Fruit fly (Drosophila melanogaster) whole organism, prepupa: ENCODE data around the gene fend.

Experiments used
- CG10631 ChIP-seq: fragments of 200-800 bp; sonication (Bioruptor generic); optimal IDR thresholded peaks from 2 replicates; lab custom pipeline; 2016; ENCODE audit warnings: missing biosample characterization, missing genetic modification characterization
- CG10669 ChIP-seq: fragments of 200-800 bp; sonication (Bioruptor generic); optimal IDR thresholded peaks from 3 replicates; lab custom pipeline; 2018; ENCODE audit warnings: missing biosample characterization, mild to moderate bottlenecking, missing genetic modification characterization, moderate library complexity
- CG11294 ChIP-seq: fragments of 200-800 bp; sonication (Bioruptor generic); IDR thresholded peaks from 2 replicates; pipeline ENCODE4 v1.3.6; 2022; ENCODE audit warnings: missing biosample characterization, missing genetic modification characterization
- CG11762 ChIP-seq: fragments of 200-800 bp; sonication (Bioruptor generic); optimal IDR thresholded peaks from 3 replicates; lab custom pipeline; 2016; ENCODE audit warnings: missing biosample characterization, missing genetic modification characterization; ENCODE audit not compliant: insufficient read depth
- CG11902 ChIP-seq: fragments of 200-800 bp; sonication (Bioruptor generic); optimal IDR thresholded peaks from 3 replicates; lab custom pipeline; 2016; ENCODE audit warnings: missing biosample characterization, missing genetic modification characterization
- CG15336 ChIP-seq: fragments of 200-800 bp; sonication (Bioruptor generic); IDR thresholded peaks from 2 replicates; pipeline ENCODE4 v1.3.6; 2022; ENCODE audit warnings: missing biosample characterization, missing genetic modification characterization
- CG1621 ChIP-seq: fragments of 200-800 bp; sonication (Bioruptor generic); optimal IDR thresholded peaks from 3 replicates; lab custom pipeline; 2018; ENCODE audit warnings: missing biosample characterization, mild to moderate bottlenecking, missing genetic modification characterization
- CG16779 ChIP-seq: fragments of 200-800 bp; sonication (Bioruptor generic); optimal IDR thresholded peaks from 3 replicates; lab custom pipeline; 2017; ENCODE audit warnings: missing biosample characterization, mild to moderate bottlenecking, missing genetic modification characterization
- CG32006 ChIP-seq: fragments of 200-800 bp; sonication (Bioruptor generic); optimal IDR thresholded peaks from 3 replicates; lab custom pipeline; 2017; ENCODE audit warnings: missing biosample characterization, mild to moderate bottlenecking, missing genetic modification characterization
- CG3919 ChIP-seq: fragments of 200-800 bp; sonication (Bioruptor generic); optimal IDR thresholded peaks from 3 replicates; lab custom pipeline; 2016; ENCODE audit warnings: missing biosample characterization, missing genetic modification characterization
- CG6276 ChIP-seq: fragments of 200-800 bp; sonication (Bioruptor generic); optimal IDR thresholded peaks from 2 replicates; lab custom pipeline; 2017; ENCODE audit warnings: missing biosample characterization, mild to moderate bottlenecking, missing genetic modification characterization
- CG6792 ChIP-seq: fragments of 200-800 bp; sonication (Bioruptor generic); optimal IDR thresholded peaks from 3 replicates; lab custom pipeline; 2016; ENCODE audit warnings: missing biosample characterization, missing genetic modification characterization
- CG6854 ChIP-seq: fragments of 200-800 bp; sonication (Bioruptor generic); optimal IDR thresholded peaks from 2 replicates; lab custom pipeline; 2017; ENCODE audit warnings: missing biosample characterization, mild to moderate bottlenecking, missing genetic modification characterization
- CG7368 ChIP-seq: fragments of 200-800 bp; sonication (Bioruptor generic); optimal IDR thresholded peaks from 3 replicates; lab custom pipeline; 2016; ENCODE audit warnings: missing biosample characterization, missing genetic modification characterization
- CG8319 ChIP-seq: fragments of 200-800 bp; sonication (Bioruptor generic); optimal IDR thresholded peaks from 3 replicates; lab custom pipeline; 2016; ENCODE audit warnings: missing biosample characterization, missing genetic modification characterization
- CG9139 ChIP-seq: fragments of 200-800 bp; sonication (Bioruptor generic); optimal IDR thresholded peaks from 3 replicates; lab custom pipeline; 2017; ENCODE audit warnings: missing biosample characterization, mild to moderate bottlenecking, missing genetic modification characterization
- Eip78C ChIP-seq: fragments of 200-800 bp; sonication (Bioruptor generic); peaks from one replicate; lab custom pipeline; 2016; ENCODE audit warnings: missing biosample characterization, missing genetic modification characterization
- Eip93F ChIP-seq: fragments of 200-800 bp; sonication (Bioruptor generic); optimal IDR thresholded peaks from 2 replicates; lab custom pipeline; 2016; ENCODE audit warnings: missing biosample characterization, mild to moderate bottlenecking, missing genetic modification characterization
- Ets21C ChIP-seq: fragments of 200-800 bp; sonication (Bioruptor generic); optimal IDR thresholded peaks from 3 replicates; lab custom pipeline; 2016; ENCODE audit warnings: missing biosample characterization, missing genetic modification characterization
- Gug ChIP-seq: fragments of 200-800 bp; sonication (Bioruptor generic); IDR thresholded peaks from 2 replicates; pipeline ENCODE4 v1.3.6; 2022; ENCODE audit warnings: missing biosample characterization, missing genetic modification characterization
- Hr38 ChIP-seq: sonication (Bioruptor generic); optimal IDR thresholded peaks from 2 replicates; lab custom pipeline; 2016; ENCODE audit warnings: missing biosample characterization, missing genetic modification characterization
- Hr4 ChIP-seq: fragments of 200-800 bp; sonication (Bioruptor generic); optimal IDR thresholded peaks from 3 replicates; lab custom pipeline; 2016; ENCODE audit warnings: missing biosample characterization, missing genetic modification characterization
- OdsH ChIP-seq: fragments of 200-800 bp; sonication (Bioruptor generic); optimal IDR thresholded peaks from 3 replicates; lab custom pipeline; 2016; ENCODE audit warnings: missing biosample characterization, missing genetic modification characterization
- Sox102F ChIP-seq: fragments of 200-800 bp; sonication (Bioruptor generic); optimal IDR thresholded peaks from 2 replicates; lab custom pipeline; 2016; ENCODE audit warnings: missing biosample characterization, mild to moderate bottlenecking, missing genetic modification characterization
- cyc ChIP-seq: fragments of 200-800 bp; sonication (Bioruptor generic); optimal IDR thresholded peaks from 3 replicates; lab custom pipeline; 2016; ENCODE audit warnings: missing biosample characterization, missing genetic modification characterization
- dac ChIP-seq: fragments of 200-800 bp; sonication (Bioruptor generic); optimal IDR thresholded peaks from 2 replicates; lab custom pipeline; 2017; ENCODE audit warnings: missing biosample characterization, mild to moderate bottlenecking, missing genetic modification characterization
- dsx ChIP-seq: fragments of 200-800 bp; optimal IDR thresholded peaks from 3 replicates; lab custom pipeline; 2019; ENCODE audit warnings: missing biosample characterization, mild to moderate bottlenecking, missing genetic modification characterization, moderate library complexity; ENCODE audit not compliant: poor library complexity, severe bottlenecking
- eg ChIP-seq: fragments of 200-800 bp; sonication (Bioruptor generic); IDR thresholded peaks from 3 replicates; pipeline ENCODE4 v1.3.6; 2022; ENCODE audit warnings: missing biosample characterization, missing genetic modification characterization
- fd59A ChIP-seq: fragments of 200-800 bp; sonication (Bioruptor generic); optimal IDR thresholded peaks from 2 replicates; lab custom pipeline; 2017; ENCODE audit warnings: missing biosample characterization, mild to moderate bottlenecking, missing genetic modification characterization, missing genetic modification reagents
- fkh ChIP-seq: fragments of 200-800 bp; sonication (Bioruptor generic); optimal IDR thresholded peaks from 3 replicates; lab custom pipeline; 2017; ENCODE audit warnings: missing biosample characterization, mild to moderate bottlenecking, missing genetic modification characterization, moderate library complexity
- lz ChIP-seq: fragments of 200-800 bp; sonication (Bioruptor generic); optimal IDR thresholded peaks from 3 replicates; lab custom pipeline; 2016; ENCODE audit warnings: missing biosample characterization, missing genetic modification characterization
- pdm3 ChIP-seq: fragments of 200-800 bp; sonication (Bioruptor generic); optimal IDR thresholded peaks from 3 replicates; lab custom pipeline; 2016; ENCODE audit warnings: missing biosample characterization, missing genetic modification characterization
- ss ChIP-seq, 2 experiments: fragments of 200-800 bp; sonication (Bioruptor generic); optimal IDR thresholded peaks; 2 replicates in 1 of 2; 3 replicates in 1 of 2; lab custom pipeline; 2017 to 2018; ENCODE audit warnings: mild to moderate bottlenecking in 2 of 2, missing biosample characterization in 2 of 2, missing genetic modification characterization in 2 of 2, moderate library complexity in 1 of 2
- svp ChIP-seq: fragments of 200-800 bp; sonication (Bioruptor generic); peaks from one replicate; lab custom pipeline; 2016; ENCODE audit warnings: missing biosample characterization, missing genetic modification characterization
- topi ChIP-seq: fragments of 200-800 bp; sonication (Bioruptor generic); optimal IDR thresholded peaks from 3 replicates; lab custom pipeline; 2016; ENCODE audit warnings: missing biosample characterization, missing genetic modification characterization
- vri ChIP-seq: fragments of 200-800 bp; sonication (Bioruptor generic); optimal IDR thresholded peaks from 3 replicates; lab custom pipeline; 2016; ENCODE audit warnings: missing biosample characterization, mild to moderate bottlenecking, missing genetic modification characterization

The fend gene

dm6 chrX:9128012-9128280 is 7.0 kb downstream of the fend start:
- TF ChIP-seq Sox102F (GFP tag; lab: Kevin White, UChicago) (no peak), CG7368 (GFP tag; lab: Kevin White, UChicago) (no peak)

dm6 chrX:9127264-9128011 is 7.5 kb downstream of the fend start:
- no peak for TF ChIP-seq CG10631
- no peak for TF ChIP-seq CG7368 (GFP tag; lab: Kevin White, UChicago)
- TF ChIP-seq pdm3 (GFP tag; lab: Kevin White, UChicago) = no peak
- TF ChIP-seq ss (GFP tag; optimal IDR thresholded peaks at IDR 0.05; lab: Kevin White, UChicago) = no peak
- no peak for TF ChIP-seq CG11902
- no peak for TF ChIP-seq fkh (GFP tag; lab: Kevin White, UChicago)
- TF ChIP-seq CG6854 (GFP tag; lab: Kevin White, UChicago) = no peak
- TF ChIP-seq svp (GFP tag; lab: Kevin White, UChicago) = no peak
- TF ChIP-seq CG9139 (GFP tag; lab: Kevin White, UChicago) = no peak
- no peak for TF ChIP-seq CG1621 (tag; lab: Kevin White, UChicago)
- TF ChIP-seq Hr38 (GFP tag; lab: Kevin White, UChicago) = no peak
- TF ChIP-seq Ets21C (GFP tag; lab: Kevin White, UChicago) = no peak
- peak; percentile 41 for TF ChIP-seq CG32006 (GFP tag; lab: Kevin White, UChicago)
- peak; percentile 48; the same call in 1 of the 3 replicates for TF ChIP-seq eg
- TF ChIP-seq Eip93F = no peak
- TF ChIP-seq cyc (GFP tag; lab: Kevin White, UChicago) = no peak
- TF ChIP-seq Gug (GFP tag; lab: Robert Waterston, UW) = no peak
- no peak for TF ChIP-seq fd59A (GFP tag; lab: Kevin White, UChicago)
- no peak for TF ChIP-seq CG8319
- no peak for TF ChIP-seq vri (GFP tag; lab: Kevin White, UChicago)
- TF ChIP-seq topi (GFP tag; lab: Kevin White, UChicago) = no peak
- TF ChIP-seq lz (GFP tag; lab: Kevin White, UChicago) = no peak
- peak; percentile 11 for TF ChIP-seq Eip78C (GFP tag; lab: Kevin White, UChicago)
- TF ChIP-seq CG11762 (GFP tag; lab: Kevin White, UChicago) = no peak
- TF ChIP-seq CG15336 (GFP tag; lab: Robert Waterston, UW) = peak; percentile 35; the same call in 1 of the 2 replicates
- no peak for TF ChIP-seq CG16779
- TF ChIP-seq OdsH = no peak
- TF ChIP-seq dsx (GFP tag; lab: Kevin White, UChicago) = no peak
- no peak for TF ChIP-seq CG6276 (GFP tag; lab: Kevin White, UChicago)
- peak; percentile 22 for TF ChIP-seq Hr4 (GFP tag; lab: Kevin White, UChicago)
- TF ChIP-seq dac (GFP tag; lab: Kevin White, UChicago) = no peak
- TF ChIP-seq CG11294 (GFP tag; lab: Robert Waterston, UW) = no peak
- TF ChIP-seq CG3919 (GFP tag; lab: Kevin White, UChicago) = no peak
- TF ChIP-seq CG10669 (GFP tag; lab: Kevin White, UChicago) = no peak
- no peak for TF ChIP-seq CG6792

DNA sequence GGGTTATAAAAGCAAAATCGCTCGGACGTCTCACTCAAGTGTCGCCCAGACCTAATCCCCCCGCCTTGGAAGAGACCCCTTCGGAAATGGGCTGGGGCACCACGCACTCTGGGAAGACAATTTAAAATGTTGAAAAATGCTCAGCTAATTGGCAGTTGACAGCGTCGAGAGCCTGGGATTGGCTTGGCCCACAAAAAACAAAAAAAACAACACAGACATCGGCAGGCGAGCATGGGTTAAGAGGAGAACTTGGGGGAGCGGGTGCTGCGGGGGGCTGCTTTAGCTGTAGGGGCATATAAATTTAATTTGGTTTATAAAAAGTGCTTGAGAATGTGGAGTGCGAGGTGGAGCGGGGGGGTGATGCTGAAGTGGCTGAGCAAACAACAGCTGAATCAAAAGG is 12.4 kb downstream of the fend start:
- no peak for TF ChIP-seq Sox102F (GFP tag; lab: Kevin White, UChicago)
- TF ChIP-seq ss (GFP tag; optimal IDR thresholded peaks at IDR 0.05; lab: Kevin White, UChicago) = peak in 1 of 2 experiments; percentile 19
- peak; percentile 54 for TF ChIP-seq Eip78C (GFP tag; lab: Kevin White, UChicago)
